Fruit fly (Drosophila melanogaster): ENCODE measurements around the gene Acp95EF.

The Acp95EF gene

dm6 chr3R:24272775-24273290 lies 44.1 kb downstream of the Acp95EF start, which contains the start of gene Orct2 (continued):
- TF ChIP-seq CG2199 (GFP tag; IDR thresholded peaks at IDR 0.05) (0 out of 3 replicates have a peak, but pooled peaks have one; percentile 37), CG10654 (GFP tag; optimal IDR thresholded peaks at IDR 0.05) (no peak), CG8359 (GFP tag; optimal IDR thresholded peaks at IDR 0.05; ENCODE audit: borderline replicate concordance) (no peak), hb (GFP tag; IDR thresholded peaks at IDR 0.05; ENCODE audit: partially characterized antibody) (no peak), BtbVII (GFP tag; optimal IDR thresholded peaks at IDR 0.05) (peak; percentile 69), CG11723 (GFP tag; optimal IDR thresholded peaks at IDR 0.05) (no peak), CG12744 (GFP tag; optimal IDR thresholded peaks at IDR 0.05) (no peak), gro (GFP tag; optimal IDR thresholded peaks at IDR 0.05) (peak; percentile 49), CG11456 (GFP tag; IDR thresholded peaks at IDR 0.05) (no peak), CG12299 (tag; optimal IDR thresholded peaks at IDR 0.05) (no peak), trh (GFP tag; optimal IDR thresholded peaks at IDR 0.05) (no peak), Blimp-1 (GFP tag; optimal IDR thresholded peaks at IDR 0.05) (no peak), gsb-n (tag; optimal IDR thresholded peaks at IDR 0.05) (peak; percentile 79), ATbp (GFP tag; optimal IDR thresholded peaks at IDR 0.05) (no peak), CG10366 (GFP tag; IDR thresholded peaks at IDR 0.05) (no peak), CG14965 (GFP tag; optimal IDR thresholded peaks at IDR 0.05; ENCODE audit: borderline replicate concordance) (no peak), amos (GFP tag; IDR thresholded peaks at IDR 0.05; ENCODE audit: partially characterized antibody) (peak; percentile 15; the same call in 1 of the 2 replicates), maf-S (GFP tag; optimal IDR thresholded peaks at IDR 0.05) (no peak), Bteb2 (GFP tag; optimal IDR thresholded peaks at IDR 0.05) (no peak), HLH54F (GFP tag; optimal IDR thresholded peaks at IDR 0.05) (no peak), Ets97D (GFP tag; optimal IDR thresholded peaks at IDR 0.05) (no peak), ase (GFP tag; IDR thresholded peaks at IDR 0.05) (no peak), Sin3A (optimal IDR thresholded peaks at IDR 0.05) (no peak), CG4328 (GFP tag; optimal IDR thresholded peaks at IDR 0.05) (peak; percentile 39), salm (tag; optimal IDR thresholded peaks at IDR 0.05) (no peak), ab (GFP tag; optimal IDR thresholded peaks at IDR 0.05) (no peak), CG30403 (GFP tag; optimal IDR thresholded peaks at IDR 0.05) (no peak), CG2889 (GFP tag; IDR thresholded peaks at IDR 0.05) (no peak), Oaz (GFP tag; IDR thresholded peaks at IDR 0.05) (no peak), CG4707 (GFP tag; optimal IDR thresholded peaks at IDR 0.05) (no peak), Doc2 (GFP tag; IDR thresholded peaks at IDR 0.05) (no peak), CG7786 (GFP tag; optimal IDR thresholded peaks at IDR 0.05) (no peak), CG3407 (GFP tag; optimal IDR thresholded peaks at IDR 0.05) (no peak), CG4424 (GFP tag; optimal IDR thresholded peaks at IDR 0.05) (no peak), Nf-YB (GFP tag; optimal IDR thresholded peaks at IDR 0.05) (peak; percentile 6), chn (GFP tag; optimal IDR thresholded peaks at IDR 0.05) (no peak), bcd (GFP tag; optimal IDR thresholded peaks at IDR 0.05) (no peak), CG6175 (GFP tag; IDR thresholded peaks at IDR 0.05) (no peak), inv (GFP tag; IDR thresholded peaks at IDR 0.05; ENCODE audit: partially characterized antibody) (no peak), CG12104 (GFP tag; optimal IDR thresholded peaks at IDR 0.05) (no peak), bsh (GFP tag; optimal IDR thresholded peaks at IDR 0.05) (peak in 1 of 2 experiments; percentile 9), sisA (GFP tag; IDR thresholded peaks at IDR 0.05) (no peak), B-H2 (GFP tag; optimal IDR thresholded peaks at IDR 0.05) (peak; percentile 37), Xbp1 (GFP tag; optimal IDR thresholded peaks at IDR 0.05) (peak; percentile 69), CG11695 (GFP tag; IDR thresholded peaks at IDR 0.05) (no peak), da (GFP tag; optimal IDR thresholded peaks at IDR 0.05) (no peak), Mrtf (GFP tag; IDR thresholded peaks at IDR 0.05) (no peak), Dip2 (GFP tag; IDR thresholded peaks at IDR 0.05) (no peak), CG12659 (GFP tag; optimal IDR thresholded peaks at IDR 0.05) (peak; percentile 1), yki (optimal IDR thresholded peaks at IDR 0.05) (no peak), CG6854 (GFP tag; optimal IDR thresholded peaks at IDR 0.05) (peak; percentile 42)

All from whole organism, embryonic.